Fruit fly (Drosophila melanogaster) whole organism, embryonic: ENCODE measurements around the gene amn.

Source experiments
- Antp ChIP-seq: fragments of 200-800 bp; sonication (Bioruptor generic); optimal IDR thresholded peaks from 3 replicates; lab custom pipeline; 2016; ENCODE audit warnings: missing biosample characterization, missing genetic modification characterization
- B-H2 ChIP-seq: fragments of 200-800 bp; sonication (Bioruptor generic); optimal IDR thresholded peaks from 2 replicates; lab custom pipeline; 2018; ENCODE audit warnings: missing biosample characterization, mild to moderate bottlenecking, missing genetic modification characterization
- Bgb ChIP-seq: fragments of 200-800 bp; sonication (Bioruptor generic); IDR thresholded peaks from 2 replicates; pipeline ENCODE4 v1.3.6; 2022; ENCODE audit warnings: missing biosample characterization, missing genetic modification characterization; ENCODE audit not compliant: partially characterized antibody
- CG10462 ChIP-seq: fragments of 200-800 bp; sonication (Bioruptor generic); optimal IDR thresholded peaks from 2 replicates; lab custom pipeline; 2016; ENCODE audit warnings: missing biosample characterization, missing genetic modification characterization
- CG11247 ChIP-seq: fragments of 200-800 bp; sonication (Bioruptor generic); IDR thresholded peaks from 2 replicates; pipeline ENCODE4 v1.3.6; 2022; ENCODE audit warnings: missing biosample characterization, missing genetic modification characterization
- CG1233 ChIP-seq: fragments of 200-800 bp; sonication (Bioruptor generic); optimal IDR thresholded peaks from 4 replicates; lab custom pipeline; 2018; ENCODE audit warnings: missing biosample characterization, mild to moderate bottlenecking, missing genetic modification characterization
- CG13123 ChIP-seq: fragments of 200-800 bp; sonication (Bioruptor generic); optimal IDR thresholded peaks from 2 replicates; lab custom pipeline; 2016; ENCODE audit warnings: missing biosample characterization, missing genetic modification characterization
- CG1603 ChIP-seq: fragments of 200-800 bp; sonication (Bioruptor generic); optimal IDR thresholded peaks from 2 replicates; lab custom pipeline; 2019; ENCODE audit warnings: missing biosample characterization, mild to moderate bottlenecking, missing genetic modification characterization, moderate library complexity
- CG17186 ChIP-seq: fragments of 200-800 bp; sonication (Bioruptor generic); optimal IDR thresholded peaks from 3 replicates; lab custom pipeline; 2017; ENCODE audit warnings: missing biosample characterization, missing genetic modification reagents, missing genetic modification characterization
- CG17359 ChIP-seq: fragments of 200-800 bp; sonication (Bioruptor generic); optimal IDR thresholded peaks from 3 replicates; lab custom pipeline; 2018; ENCODE audit warnings: missing biosample characterization, mild to moderate bottlenecking, missing genetic modification characterization, moderate library complexity
- CG17361 ChIP-seq: fragments of 200-800 bp; sonication (Bioruptor generic); IDR thresholded peaks from 3 replicates; pipeline ENCODE4 v1.3.6; 2022; ENCODE audit warnings: missing biosample characterization, missing genetic modification characterization
- CG17802 ChIP-seq: fragments of 200-800 bp; sonication (Bioruptor generic); optimal IDR thresholded peaks from 2 replicates; lab custom pipeline; 2018; ENCODE audit warnings: missing biosample characterization, mild to moderate bottlenecking, missing genetic modification characterization, moderate library complexity
- CG18619 ChIP-seq: fragments of 200-800 bp; sonication (Bioruptor generic); optimal IDR thresholded peaks from 3 replicates; lab custom pipeline; 2017; ENCODE audit warnings: missing biosample characterization, mild to moderate bottlenecking, missing genetic modification characterization
- CG2120 ChIP-seq: fragments of 200-800 bp; sonication (Bioruptor generic); optimal IDR thresholded peaks from 3 replicates; lab custom pipeline; 2016; ENCODE audit warnings: missing biosample characterization, missing genetic modification characterization
- CG31224 ChIP-seq: fragments of 200-800 bp; sonication (Bioruptor generic); IDR thresholded peaks from 2 replicates; pipeline ENCODE4 v1.3.6; 2022; ENCODE audit warnings: missing biosample characterization, missing genetic modification characterization
- CG31388 ChIP-seq: fragments of 200-800 bp; sonication (Bioruptor generic); optimal IDR thresholded peaks from 2 replicates; lab custom pipeline; 2016; ENCODE audit warnings: missing biosample characterization, missing genetic modification characterization
- CG3281 ChIP-seq: fragments of 200-800 bp; sonication (Bioruptor generic); optimal IDR thresholded peaks from 3 replicates; lab custom pipeline; 2017; ENCODE audit warnings: missing biosample characterization, mild to moderate bottlenecking, missing genetic modification characterization
- CG3726 ChIP-seq: fragments of 200-800 bp; sonication (Bioruptor generic); IDR thresholded peaks from 3 replicates; pipeline ENCODE4, ENCODE4 v1.3.6; 2022; ENCODE audit warnings: missing biosample characterization, missing genetic modification characterization
- CG7987 ChIP-seq: fragments of 200-800 bp; sonication (Bioruptor generic); optimal IDR thresholded peaks from 2 replicates; lab custom pipeline; 2018; ENCODE audit warnings: missing biosample characterization, mild to moderate bottlenecking, missing genetic modification characterization, moderate library complexity
- CG8478 ChIP-seq: fragments of >200 bp; optimal IDR thresholded peaks from 2 replicates; lab custom pipeline; 2018
- Eip74EF ChIP-seq, 2 experiments: fragments of 200-800 bp in 1 of 2; fragments of >200 bp in 1 of 2; sonication (Bioruptor generic) in 1 of 2; optimal IDR thresholded peaks; 2 replicates each; lab custom pipeline; 2017 to 2019; ENCODE audit warnings: missing biosample characterization in 2 of 2, missing genetic modification characterization in 2 of 2, mild to moderate bottlenecking in 1 of 2, moderate library complexity in 1 of 2
- H2.0 ChIP-seq: fragments of 200-800 bp; sonication (Bioruptor generic); IDR thresholded peaks from 2 replicates; pipeline ENCODE4 v1.3.6; 2022; ENCODE audit warnings: missing biosample characterization, missing genetic modification characterization
- Hr39 ChIP-seq: fragments of >200 bp; optimal IDR thresholded peaks from 2 replicates; lab custom pipeline; 2017
- Jarid2 ChIP-seq: fragments of 200-800 bp; sonication (Bioruptor generic); optimal IDR thresholded peaks from 3 replicates; lab custom pipeline; 2017; ENCODE audit warnings: mild to moderate bottlenecking, missing biosample characterization, missing genetic modification reagents, missing genetic modification characterization
- Mad ChIP-seq: fragments of 200-800 bp; sonication (Bioruptor generic); optimal IDR thresholded peaks from 2 replicates; lab custom pipeline; 2016; ENCODE audit warnings: missing biosample characterization, missing genetic modification characterization
- Med ChIP-seq: fragments of 200-800 bp; sonication (Bioruptor generic); peaks from one replicate; lab custom pipeline; 2016; ENCODE audit warnings: missing biosample characterization, missing genetic modification characterization, mild to moderate bottlenecking, inconsistent platforms, moderate library complexity
- Oaz ChIP-seq: fragments of 200-800 bp; sonication (Bioruptor generic); IDR thresholded peaks from 2 replicates; pipeline ENCODE4 v1.3.6; 2022; ENCODE audit warnings: missing biosample characterization, missing genetic modification characterization
- Ptx1 ChIP-seq: fragments of 200-800 bp; sonication (Bioruptor generic); IDR thresholded peaks from 2 replicates; pipeline ENCODE4 v1.3.6; 2022; ENCODE audit warnings: missing biosample characterization, missing genetic modification characterization
- Stat92E ChIP-seq, 3 experiments: fragments of >200 bp in 2 of 3; fragments of 200-800 bp in 1 of 3; sonication (Bioruptor generic) in 1 of 3; optimal IDR thresholded peaks; 2 replicates each; lab custom pipeline; 2017 to 2019; ENCODE audit warnings: missing biosample characterization in 3 of 3, missing genetic modification characterization in 3 of 3, mild to moderate bottlenecking in 1 of 3, moderate library complexity in 1 of 3
- Xbp1 ChIP-seq: fragments of 200-800 bp; sonication (Bioruptor generic); optimal IDR thresholded peaks from 3 replicates; lab custom pipeline; 2016; ENCODE audit warnings: missing biosample characterization, mild to moderate bottlenecking, missing genetic modification characterization
- chif ChIP-seq, 2 experiments: fragments of 200-800 bp; sonication (Bioruptor generic); optimal IDR thresholded peaks; 3 replicates each; lab custom pipeline; 2016; ENCODE audit warnings: missing biosample characterization in 2 of 2, missing genetic modification characterization in 2 of 2
- croc ChIP-seq: fragments of 200-800 bp; sonication (Bioruptor generic); conservative IDR thresholded peaks from 3 replicates; pipeline ENCODE4 v1.3.6; 2022; ENCODE audit warnings: missing biosample characterization, missing genetic modification characterization
- dm ChIP-seq: fragments of 200-800 bp; sonication (Bioruptor generic); optimal IDR thresholded peaks from 3 replicates; lab custom pipeline; 2016; ENCODE audit warnings: missing biosample characterization, missing genetic modification characterization
- dpn ChIP-seq, 2 experiments: fragments of 200-800 bp; sonication (Bioruptor generic); optimal IDR thresholded peaks; 3 replicates each; lab custom pipeline; 2016; ENCODE audit warnings: missing biosample characterization in 2 of 2, missing genetic modification characterization in 2 of 2
- dysf ChIP-seq: fragments of 200-800 bp; sonication (Bioruptor generic); IDR thresholded peaks from 3 replicates; pipeline ENCODE4 v1.3.6; 2022; ENCODE audit warnings: missing biosample characterization, missing genetic modification characterization
- fd64A ChIP-seq: fragments of 200-800 bp; sonication (Bioruptor generic); optimal IDR thresholded peaks from 3 replicates; lab custom pipeline; 2018; ENCODE audit warnings: missing biosample characterization, mild to moderate bottlenecking, missing genetic modification characterization
- gsb ChIP-seq: fragments of 200-800 bp; sonication (Bioruptor generic); IDR thresholded peaks from 2 replicates; pipeline ENCODE4 v1.3.6; 2022; ENCODE audit warnings: missing biosample characterization, missing genetic modification characterization
- lola ChIP-seq, 3 experiments: fragments of >200 bp in 2 of 3; fragments of 200-800 bp in 1 of 3; sonication (Bioruptor generic) in 1 of 3; optimal IDR thresholded peaks; 2 replicates each; lab custom pipeline; 2017 to 2019; ENCODE audit warnings: missing biosample characterization in 3 of 3, missing genetic modification characterization in 3 of 3, mild to moderate bottlenecking in 1 of 3, moderate library complexity in 1 of 3
- luna ChIP-seq: fragments of 200-800 bp; sonication (Bioruptor generic); optimal IDR thresholded peaks from 2 replicates; lab custom pipeline; 2016; ENCODE audit warnings: missing biosample characterization, missing genetic modification characterization
- pb ChIP-seq: fragments of 200-800 bp; sonication (Bioruptor generic); optimal IDR thresholded peaks from 3 replicates; lab custom pipeline; 2016; ENCODE audit warnings: missing biosample characterization, missing genetic modification characterization
- pros ChIP-seq: fragments of 200-800 bp; sonication (Bioruptor generic); optimal IDR thresholded peaks from 3 replicates; lab custom pipeline; 2019; ENCODE audit warnings: missing biosample characterization, mild to moderate bottlenecking, missing genetic modification characterization, moderate library complexity
- repo ChIP-seq: fragments of 200-800 bp; sonication (Bioruptor generic); optimal IDR thresholded peaks from 2 replicates; lab custom pipeline; 2016; ENCODE audit warnings: missing biosample characterization, missing genetic modification characterization
- run ChIP-seq: fragments of 200-800 bp; sonication (Bioruptor generic); optimal IDR thresholded peaks from 3 replicates; lab custom pipeline; 2018; ENCODE audit warnings: missing biosample characterization, mild to moderate bottlenecking, missing genetic modification characterization
- scrt ChIP-seq: fragments of 200-800 bp; sonication (Bioruptor generic); optimal IDR thresholded peaks from 2 replicates; lab custom pipeline; 2018; ENCODE audit warnings: missing biosample characterization, mild to moderate bottlenecking, missing genetic modification characterization, moderate library complexity
- sd ChIP-seq: fragments of 200-800 bp; sonication (Bioruptor generic); optimal IDR thresholded peaks from 3 replicates; lab custom pipeline; 2018; ENCODE audit warnings: missing biosample characterization, mild to moderate bottlenecking, missing genetic modification characterization, moderate library complexity
- slou ChIP-seq: fragments of 200-800 bp; sonication (Bioruptor generic); optimal IDR thresholded peaks from 3 replicates; lab custom pipeline; 2016; ENCODE audit warnings: missing biosample characterization, missing genetic modification characterization
- tio ChIP-seq: fragments of 200-800 bp; sonication (Bioruptor generic); optimal IDR thresholded peaks from 2 replicates; lab custom pipeline; 2017; ENCODE audit warnings: missing biosample characterization, missing genetic modification characterization, inconsistent platforms
- tll ChIP-seq, 2 experiments: fragments of 200-800 bp in 1 of 2; fragments of >200 bp in 1 of 2; sonication (Bioruptor generic) in 1 of 2; optimal IDR thresholded peaks; 2 replicates each; lab custom pipeline; 2017 to 2019; ENCODE audit warnings: missing biosample characterization in 2 of 2, missing genetic modification characterization in 2 of 2, mild to moderate bottlenecking in 1 of 2, moderate library complexity in 1 of 2
- zen ChIP-seq: fragments of 200-800 bp; sonication (Bioruptor generic); optimal IDR thresholded peaks from 3 replicates; lab custom pipeline; 2018; ENCODE audit warnings: missing biosample characterization, mild to moderate bottlenecking, missing genetic modification characterization, moderate library complexity

Gene amn

dm6 chrX:19889128-19889756 is 618 bp downstream of the amn start (continued):
- TF ChIP-seq Med (GFP tag; lab: Kevin White, UChicago) (peak; percentile 98), CG17361 (GFP tag; lab: Robert Waterston, UW) (peak; percentile 81), Xbp1 (peak; percentile 85), tll (GFP tag; optimal IDR thresholded peaks at IDR 0.05; lab: Kevin White, UChicago) (peak in 1 of 2 experiments; percentile 57), CG8478 (lab: Kevin White, UChicago) (no peak), CG17802 (tag; lab: Kevin White, UChicago) (peak; percentile 62), CG3726 (peak; percentile 80; the same call in 1 of the 3 replicates), CG13123 (GFP tag; lab: Kevin White, UChicago) (peak; percentile 66), Stat92E (GFP tag; optimal IDR thresholded peaks at IDR 0.05; lab: Kevin White, UChicago) (no peak), CG31224 (GFP tag; lab: Robert Waterston, UW) (peak; percentile 73), pros (GFP tag; lab: Kevin White, UChicago) (peak; percentile 67), dpn (GFP tag; optimal IDR thresholded peaks at IDR 0.05; lab: Kevin White, UChicago) (peak; percentile 88 to 93), CG10462 (GFP tag; lab: Kevin White, UChicago) (peak; percentile 58), dm (GFP tag; lab: Kevin White, UChicago) (peak; percentile 77), croc (GFP tag; lab: Robert Waterston, UW) (peak; percentile 72), H2.0 (GFP tag; lab: Robert Waterston, UW) (peak; percentile 83), Ptx1 (GFP tag; lab: Robert Waterston, UW) (peak; percentile 81), Jarid2 (GFP tag; lab: Kevin White, UChicago) (peak; percentile 14), slou (GFP tag; lab: Kevin White, UChicago) (peak; percentile 66), CG11247 (peak; percentile 62; the same call in 1 of the 2 replicates), run (tag; lab: Kevin White, UChicago) (peak; percentile 22), CG18619 (GFP tag; lab: Kevin White, UChicago) (peak; percentile 85), fd64A (GFP tag; lab: Kevin White, UChicago) (peak; percentile 8), CG1603 (tag; lab: Kevin White, UChicago) (peak; percentile 91), CG17186 (GFP tag; lab: Kevin White, UChicago) (peak; percentile 23), Mad (GFP tag; lab: Kevin White, UChicago) (peak; percentile 85), Eip74EF (GFP tag; optimal IDR thresholded peaks at IDR 0.05; lab: Kevin White, UChicago) (peak in 1 of 2 experiments; percentile 16), CG17359 (tag; lab: Kevin White, UChicago) (peak; percentile 82), pb (GFP tag; lab: Kevin White, UChicago) (peak; percentile 67), Bgb (GFP tag; lab: Robert Waterston, UW) (no peak), Hr39 (lab: Kevin White, UChicago) (no peak), repo (GFP tag; lab: Kevin White, UChicago) (peak; percentile 68), zen (tag; lab: Kevin White, UChicago) (peak; percentile 89), dysf (GFP tag; lab: Robert Waterston, UW) (peak; percentile 88), CG31388 (GFP tag; lab: Kevin White, UChicago) (no peak), luna (GFP tag; lab: Kevin White, UChicago) (peak; percentile 76), tio (GFP tag; lab: Kevin White, UChicago) (peak; percentile 77), gsb (GFP tag; lab: Robert Waterston, UW) (peak; percentile 64), sd (tag; lab: Kevin White, UChicago) (peak; percentile 89), CG3281 (GFP tag; lab: Kevin White, UChicago) (peak; percentile 79), B-H2 (GFP tag; lab: Kevin White, UChicago) (peak; percentile 40), scrt (GFP tag; lab: Kevin White, UChicago) (peak; percentile 85), chif (GFP tag; optimal IDR thresholded peaks at IDR 0.05; lab: Kevin White, UChicago) (peak; percentile 89 to 91), CG2120 (GFP tag; lab: Kevin White, UChicago) (peak; percentile 93), lola (GFP tag; optimal IDR thresholded peaks at IDR 0.05; lab: Kevin White, UChicago) (peak in 1 of 3 experiments; percentile 85), Antp (GFP tag; lab: Kevin White, UChicago) (peak; percentile 95), CG7987 (peak; percentile 67), CG1233 (GFP tag; lab: Kevin White, UChicago) (peak; percentile 81), Oaz (peak; percentile 56; the same call in 1 of the 2 replicates)
